Worm (Caenorhabditis elegans) whole organism, L4 larva: ENCODE data around the gene gfi-1.
A peak's percentile ranks its signal among the peaks of the same experiment; 100 is the strongest.

Experiments
- D1046.2 ChIP-seq: fragments of 200-800 bp; sonication (Bioruptor generic); IDR thresholded peaks from 2 replicates; pipeline ENCODE4 v1.3.6; 2022; ENCODE audit warnings: missing genetic modification characterization, missing compliant biosample characterization
- F37D6.2 ChIP-seq: sonication (generic microtip); optimal IDR thresholded peaks from 2 replicates; lab custom pipeline; 2016; ENCODE audit warnings: mild to moderate bottlenecking, missing genetic modification characterization, missing compliant biosample characterization
- F44E2.7 ChIP-seq: fragments of 200-800 bp; sonication (Bioruptor generic); IDR thresholded peaks from 2 replicates; pipeline ENCODE4 v2.1.2; 2022; ENCODE audit warnings: missing genetic modification characterization, missing compliant biosample characterization
- R02D3.7 ChIP-seq: fragments of 150-350 bp; sonication (generic microtip); optimal IDR thresholded peaks from 3 replicates; lab custom pipeline; 2014; ENCODE audit warnings: missing biosample characterization, missing genetic modification characterization
- Y105C5A.15 ChIP-seq: fragments of 200-800 bp; sonication (Bioruptor generic); IDR thresholded peaks from 2 replicates; pipeline ENCODE4 v1.3.6; 2022; ENCODE audit warnings: missing genetic modification characterization, missing compliant biosample characterization
- Y75B8A.6 ChIP-seq: fragments of 200-800 bp; sonication (Bioruptor generic); IDR thresholded peaks from 2 replicates; pipeline ENCODE4 v1.3.6; 2022; ENCODE audit warnings: missing genetic modification reagents, missing genetic modification characterization, missing compliant biosample characterization
- aha-1 ChIP-seq: fragments of 150-350 bp; peaks from one replicate; lab custom pipeline; 2014; ENCODE audit warnings: missing biosample characterization, missing genetic modification characterization
- attf-4 ChIP-seq: sonication (generic microtip); optimal IDR thresholded peaks from 3 replicates; lab custom pipeline; 2017; ENCODE audit warnings: missing biosample characterization, missing genetic modification characterization
- ceh-20 ChIP-seq: fragments of 200-800 bp; sonication (Bioruptor generic); IDR thresholded peaks from 2 replicates; pipeline ENCODE4 v1.3.6; 2022; ENCODE audit warnings: missing genetic modification reagents, missing genetic modification characterization, missing compliant biosample characterization
- ceh-44 ChIP-seq: fragments of 200-800 bp; sonication (Bioruptor generic); IDR thresholded peaks from 2 replicates; pipeline ENCODE4 v1.3.6; 2022; ENCODE audit warnings: missing genetic modification reagents, missing genetic modification characterization, missing compliant biosample characterization
- ceh-62 ChIP-seq: sonication (generic microtip); optimal IDR thresholded peaks from 2 replicates; lab custom pipeline; 2017; ENCODE audit warnings: missing biosample characterization, missing genetic modification characterization
- ces-1 ChIP-seq: fragments of 150-350 bp; sonication (generic microtip); optimal IDR thresholded peaks from 4 replicates; lab custom pipeline; 2014; ENCODE audit warnings: missing biosample characterization, missing genetic modification reagents, missing genetic modification characterization
- daf-12 ChIP-seq: fragments of 150-350 bp; optimal IDR thresholded peaks from 2 replicates; lab custom pipeline; 2014; ENCODE audit warnings: missing biosample characterization, missing genetic modification reagents, missing genetic modification characterization
- daf-8 ChIP-seq: fragments of 200-800 bp; sonication (Bioruptor generic); IDR thresholded peaks from 2 replicates; pipeline ENCODE4 v1.3.6; 2022; ENCODE audit warnings: missing genetic modification characterization, missing compliant biosample characterization
- dmd-8 ChIP-seq: fragments of 200-800 bp; sonication (Bioruptor generic); IDR thresholded peaks from 2 replicates; pipeline ENCODE4 v1.3.6; 2022; ENCODE audit warnings: missing genetic modification characterization, missing compliant biosample characterization
- dmd-9 ChIP-seq: fragments of 200-800 bp; sonication (Bioruptor generic); IDR thresholded peaks from 2 replicates; pipeline ENCODE4 v1.3.6; 2022; ENCODE audit warnings: missing genetic modification reagents, missing genetic modification characterization, missing compliant biosample characterization
- dpl-1 ChIP-seq: fragments of 150-350 bp; optimal IDR thresholded peaks from 2 replicates; lab custom pipeline; 2014; ENCODE audit warnings: missing biosample characterization, missing genetic modification reagents, missing genetic modification characterization
- egl-43 ChIP-seq: fragments of 200-800 bp; sonication (Bioruptor generic); IDR thresholded peaks from 2 replicates; pipeline ENCODE4 v1.3.6; 2022; ENCODE audit warnings: missing genetic modification reagents, missing genetic modification characterization, missing compliant biosample characterization
- hlh-30 ChIP-seq: sonication (generic microtip); optimal IDR thresholded peaks from 2 replicates; lab custom pipeline; 2017; ENCODE audit warnings: antibody characterized with exemption, mild to moderate bottlenecking, missing genetic modification characterization, missing compliant biosample characterization; ENCODE audit not compliant: insufficient read depth
- lim-7 ChIP-seq: fragments of 200-800 bp; sonication (Bioruptor generic); IDR thresholded peaks from 2 replicates; pipeline ENCODE4 v1.3.6; 2022; ENCODE audit warnings: missing genetic modification characterization, missing compliant biosample characterization
- lin-15B ChIP-seq: fragments of 150-350 bp; sonication (generic microtip); optimal IDR thresholded peaks from 3 replicates; lab custom pipeline; 2014; ENCODE audit warnings: missing biosample characterization, missing genetic modification characterization
- lir-3 ChIP-seq: sonication (generic microtip); optimal IDR thresholded peaks from 2 replicates; lab custom pipeline; 2016; ENCODE audit warnings: mild to moderate bottlenecking, missing genetic modification characterization, missing compliant biosample characterization
- mep-1 ChIP-seq: fragments of 150-350 bp; sonication (generic microtip); optimal IDR thresholded peaks from 3 replicates; lab custom pipeline; 2014; ENCODE audit warnings: missing biosample characterization, missing genetic modification characterization
- mxl-3 ChIP-seq: fragments of 200-800 bp; sonication (Bioruptor generic); optimal IDR thresholded peaks from 2 replicates; lab custom pipeline; 2018; ENCODE audit warnings: mild to moderate bottlenecking, missing genetic modification characterization, missing compliant biosample characterization
- nhr-11 ChIP-seq: fragments of 150-350 bp; optimal IDR thresholded peaks from 2 replicates; lab custom pipeline; 2014; ENCODE audit warnings: missing biosample characterization, missing genetic modification characterization
- nhr-25 ChIP-seq: sonication (generic microtip); optimal IDR thresholded peaks from 2 replicates; lab custom pipeline; 2017; ENCODE audit warnings: missing genetic modification characterization, mild to moderate bottlenecking, missing compliant biosample characterization, antibody characterized with exemption, moderate library complexity, borderline replicate concordance; ENCODE audit not compliant: insufficient read depth
- nhr-28 ChIP-seq: fragments of 150-350 bp; optimal IDR thresholded peaks from 2 replicates; lab custom pipeline; 2014; ENCODE audit warnings: missing biosample characterization, missing genetic modification characterization
- nhr-42 ChIP-seq: fragments of 200-800 bp; sonication (Bioruptor generic); IDR thresholded peaks from 2 replicates; pipeline ENCODE4 v1.3.6; 2022; ENCODE audit warnings: missing genetic modification characterization, missing compliant biosample characterization
- nhr-6 ChIP-seq: fragments of 150-350 bp; optimal IDR thresholded peaks from 2 replicates; lab custom pipeline; 2014; ENCODE audit warnings: missing biosample characterization, missing genetic modification characterization
- nhr-77 ChIP-seq: fragments of 150-350 bp; optimal IDR thresholded peaks from 2 replicates; lab custom pipeline; 2014; ENCODE audit warnings: missing biosample characterization, missing genetic modification characterization
- php-3 ChIP-seq: fragments of 200-800 bp; sonication (Bioruptor generic); IDR thresholded peaks from 2 replicates; pipeline ENCODE4 v1.3.6; 2022; ENCODE audit warnings: missing genetic modification reagents, missing genetic modification characterization, missing compliant biosample characterization
- rbr-2 ChIP-seq: sonication (generic microtip); optimal IDR thresholded peaks from 2 replicates; lab custom pipeline; 2016; ENCODE audit warnings: missing genotype, missing genetic modification characterization, missing compliant biosample characterization
- saeg-2 ChIP-seq: fragments of 200-800 bp; sonication (Bioruptor generic); IDR thresholded peaks from 2 replicates; pipeline ENCODE4 v1.3.6; 2022; ENCODE audit warnings: missing genetic modification reagents, missing genetic modification characterization, missing compliant biosample characterization
- snpc-1.2 ChIP-seq: fragments of 200-800 bp; sonication (Bioruptor generic); IDR thresholded peaks from 2 replicates; pipeline ENCODE4 v1.3.6; 2022; ENCODE audit warnings: missing genetic modification reagents, missing genetic modification characterization, missing compliant biosample characterization
- snpc-4 ChIP-seq: fragments of 150-350 bp; optimal IDR thresholded peaks from 2 replicates; lab custom pipeline; 2014; ENCODE audit warnings: missing biosample characterization, missing genetic modification characterization
- tag-97 ChIP-seq: fragments of 200-800 bp; sonication (Bioruptor generic); IDR thresholded peaks from 2 replicates; pipeline ENCODE4 v1.3.6; 2022; ENCODE audit warnings: missing genetic modification characterization, missing compliant biosample characterization
- unc-130 ChIP-seq: sonication (generic microtip); optimal IDR thresholded peaks from 2 replicates; lab custom pipeline; 2016; ENCODE audit warnings: missing genetic modification reagents, missing genetic modification characterization, missing compliant biosample characterization
- zag-1 ChIP-seq: fragments of 150-350 bp; optimal IDR thresholded peaks from 2 replicates; lab custom pipeline; 2014; ENCODE audit warnings: missing biosample characterization, missing genetic modification characterization
- zfp-2 ChIP-seq: sonication (generic microtip); optimal IDR thresholded peaks from 2 replicates; lab custom pipeline; 2016; ENCODE audit warnings: mild to moderate bottlenecking, missing genetic modification characterization, missing compliant biosample characterization
- zfp-3 ChIP-seq: fragments of 200-800 bp; sonication (Bioruptor generic); conservative IDR thresholded peaks from 2 replicates; pipeline ENCODE4 v1.3.6; 2022; ENCODE audit warnings: missing genetic modification reagents, missing genetic modification characterization, missing compliant biosample characterization
- zip-2 ChIP-seq: fragments of 150-350 bp; optimal IDR thresholded peaks from 2 replicates; lab custom pipeline; 2014; ENCODE audit warnings: missing biosample characterization, missing genetic modification characterization
- ztf-11 ChIP-seq: fragments of 150-350 bp; optimal IDR thresholded peaks from 2 replicates; lab custom pipeline; 2014; ENCODE audit warnings: missing biosample characterization, missing genetic modification characterization

Gene gfi-1

ce11 chrV:6399831-6400230 lies at the start of gene gfi-1:
gfi-1 (minus strand) TSS chrV:6399931.
- TF ChIP-seq nhr-77 (tag; lab: Kevin White, UChicago) (no peak), egl-43 (GFP tag; lab: Robert Waterston, UW) (no peak), lir-3 (tag; lab: Kevin White, UChicago) (no peak), nhr-6 (tag; lab: Kevin White, UChicago) (no peak), ces-1 (GFP tag; lab: Kevin White, UChicago) (no peak), lin-15B (no peak), zfp-2 (tag; lab: Kevin White, UChicago) (no peak), snpc-4 (tag; lab: Kevin White, UChicago) (no peak), R02D3.7 (tag; lab: Kevin White, UChicago) (no peak), lim-7 (GFP tag; lab: Robert Waterston, UW) (no peak), dmd-8 (GFP tag; lab: Robert Waterston, UW) (no peak), nhr-25 (no peak), tag-97 (no peak), zip-2 (tag; lab: Kevin White, UChicago) (no peak), nhr-11 (tag; lab: Kevin White, UChicago) (no peak), dpl-1 (GFP tag; lab: Kevin White, UChicago) (no peak), ceh-62 (tag; lab: Kevin White, UChicago) (no peak), daf-12 (tag; lab: Kevin White, UChicago) (no peak), dmd-9 (GFP tag; lab: Robert Waterston, UW) (no peak), zfp-3 (GFP tag; lab: Robert Waterston, UW) (no peak)

- TF ChIP-seq Y75B8A.6, result no peak
- TF ChIP-seq attf-4 (tag; lab: Kevin White, UChicago), result no peak
- no peak for TF ChIP-seq mep-1 (tag; lab: Kevin White, UChicago)
- TF ChIP-seq Y105C5A.15 (GFP tag; lab: Robert Waterston, UW), result no peak
- TF ChIP-seq daf-8 (GFP tag; lab: Robert Waterston, UW), result no peak
- TF ChIP-seq F44E2.7, result no peak
- TF ChIP-seq F37D6.2 (tag; lab: Kevin White, UChicago), result no peak
- TF ChIP-seq, all 104 proteins: peak for 0
These were observed 48.6 kb upstream of the gfi-1 start, which contains the start of gene fbxa-196 for ce11 chrV:6448356-6448755. fbxa-196 (plus strand) TSS chrV:6448656.

DNA sequence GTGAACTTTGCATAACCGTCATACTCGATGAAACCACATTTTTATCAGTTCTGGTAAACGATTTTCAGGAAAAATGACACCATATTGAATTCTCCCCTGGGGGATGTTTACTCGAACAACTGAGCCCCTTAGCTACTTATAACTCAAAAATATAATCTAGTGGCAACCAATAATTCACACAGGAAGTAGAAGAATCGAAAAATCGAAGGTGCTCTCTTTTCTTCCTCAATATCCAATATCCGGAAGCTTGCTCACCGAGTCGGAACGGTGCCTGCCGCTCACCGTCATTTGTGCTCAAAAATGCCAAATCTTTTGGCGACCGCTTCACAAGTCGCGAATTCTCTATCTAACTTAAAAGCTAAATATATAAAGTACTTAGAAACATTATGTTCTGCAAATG lies 42.3 kb upstream of the gfi-1 start, which contains the start of gene T05H4.3:
TSS of gene T05H4.3 (plus strand) at position 301 of the 400 bp plus-strand sequence.
- TF ChIP-seq aha-1 (tag; lab: Kevin White, UChicago), result peak; percentile 65
- TF ChIP-seq nhr-6 (tag; lab: Kevin White, UChicago), result no peak

DNA sequence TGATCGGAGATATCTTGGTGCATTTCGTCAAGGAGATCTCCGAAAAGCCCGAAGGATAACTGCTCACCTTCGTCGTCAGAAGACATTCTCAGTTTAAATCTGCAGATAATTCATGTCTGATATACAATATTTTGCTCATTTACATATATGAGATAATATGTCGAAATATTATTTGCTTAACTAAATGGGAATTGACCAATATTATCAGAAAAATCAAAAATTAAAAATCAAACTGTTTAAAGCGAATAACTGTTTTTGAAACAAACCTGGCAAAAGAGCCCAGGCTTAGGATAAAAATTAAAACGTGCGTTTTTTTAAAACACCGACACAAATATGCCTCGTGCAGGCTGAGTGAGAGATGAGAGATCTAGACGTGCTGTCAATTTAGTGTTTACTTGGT lies 41.9 kb upstream of the gfi-1 start, which contains the start of gene T05H4.15:
TSS of gene T05H4.15 (minus strand) at position 101 of the 400 bp plus-strand sequence.
- TF ChIP-seq ceh-44 (GFP tag; lab: Robert Waterston, UW) (no peak), Y105C5A.15 (GFP tag; lab: Robert Waterston, UW) (no peak), D1046.2 (GFP tag; lab: Robert Waterston, UW) (no peak), ztf-11 (tag; lab: Kevin White, UChicago) (no peak), lir-3 (tag; lab: Kevin White, UChicago) (no peak), mxl-3 (no peak), aha-1 (tag; lab: Kevin White, UChicago) (no peak), saeg-2 (GFP tag; lab: Robert Waterston, UW) (no peak), rbr-2 (no peak), tag-97 (no peak), ceh-20 (GFP tag; lab: Robert Waterston, UW) (no peak), zfp-2 (tag; lab: Kevin White, UChicago) (no peak), snpc-1.2 (GFP tag; lab: Robert Waterston, UW) (no peak), unc-130 (GFP tag; lab: Kevin White, UChicago) (no peak), zag-1 (tag; lab: Kevin White, UChicago) (no peak), nhr-28 (tag; lab: Kevin White, UChicago) (no peak), mep-1 (tag; lab: Kevin White, UChicago) (no peak), nhr-42 (GFP tag; lab: Robert Waterston, UW) (no peak), hlh-30 (no peak), php-3 (GFP tag; lab: Robert Waterston, UW) (no peak)
